Fruit fly (Drosophila melanogaster) whole organism, prepupa: ENCODE measurements around the gene Ugt35B1.

Experiments used
- CG15336 ChIP-seq: fragments of 200-800 bp; sonication (Bioruptor generic); IDR thresholded peaks from 2 replicates; pipeline ENCODE4 v1.3.6; 2022; ENCODE audit warnings: missing biosample characterization, missing genetic modification characterization
- CG1621 ChIP-seq: fragments of 200-800 bp; sonication (Bioruptor generic); optimal IDR thresholded peaks from 3 replicates; lab custom pipeline; 2018; ENCODE audit warnings: missing biosample characterization, mild to moderate bottlenecking, missing genetic modification characterization
- CG3919 ChIP-seq: fragments of 200-800 bp; sonication (Bioruptor generic); optimal IDR thresholded peaks from 3 replicates; lab custom pipeline; 2016; ENCODE audit warnings: missing biosample characterization, missing genetic modification characterization
- Eip75B ChIP-seq: fragments of 200-800 bp; sonication (Bioruptor generic); optimal IDR thresholded peaks from 3 replicates; lab custom pipeline; 2016; ENCODE audit warnings: missing biosample characterization, missing genetic modification characterization
- Ets21C ChIP-seq: fragments of 200-800 bp; sonication (Bioruptor generic); optimal IDR thresholded peaks from 3 replicates; lab custom pipeline; 2016; ENCODE audit warnings: missing biosample characterization, missing genetic modification characterization
- Met ChIP-seq: fragments of 200-800 bp; sonication (Bioruptor generic); optimal IDR thresholded peaks from 3 replicates; lab custom pipeline; 2016; ENCODE audit warnings: missing biosample characterization, missing genetic modification characterization
- OdsH ChIP-seq: fragments of 200-800 bp; sonication (Bioruptor generic); optimal IDR thresholded peaks from 3 replicates; lab custom pipeline; 2016; ENCODE audit warnings: missing biosample characterization, missing genetic modification characterization
- Sox14 ChIP-seq: fragments of 200-800 bp; sonication (Bioruptor generic); optimal IDR thresholded peaks from 3 replicates; lab custom pipeline; 2016; ENCODE audit warnings: missing biosample characterization, missing genetic modification characterization
- cyc ChIP-seq: fragments of 200-800 bp; sonication (Bioruptor generic); optimal IDR thresholded peaks from 3 replicates; lab custom pipeline; 2016; ENCODE audit warnings: missing biosample characterization, missing genetic modification characterization
- eg ChIP-seq: fragments of 200-800 bp; sonication (Bioruptor generic); IDR thresholded peaks from 3 replicates; pipeline ENCODE4 v1.3.6; 2022; ENCODE audit warnings: missing biosample characterization, missing genetic modification characterization
- fkh ChIP-seq: fragments of 200-800 bp; sonication (Bioruptor generic); optimal IDR thresholded peaks from 3 replicates; lab custom pipeline; 2017; ENCODE audit warnings: missing biosample characterization, mild to moderate bottlenecking, missing genetic modification characterization, moderate library complexity
- lz ChIP-seq: fragments of 200-800 bp; sonication (Bioruptor generic); optimal IDR thresholded peaks from 3 replicates; lab custom pipeline; 2016; ENCODE audit warnings: missing biosample characterization, missing genetic modification characterization
- salr ChIP-seq, 2 experiments: fragments of 200-800 bp; sonication (Bioruptor generic); optimal IDR thresholded peaks; 3 replicates each; lab custom pipeline; 2016 to 2018; ENCODE audit warnings: missing biosample characterization in 2 of 2, missing genetic modification characterization in 2 of 2, mild to moderate bottlenecking in 1 of 2
- ss ChIP-seq, 2 experiments: fragments of 200-800 bp; sonication (Bioruptor generic); optimal IDR thresholded peaks; 2 replicates in 1 of 2; 3 replicates in 1 of 2; lab custom pipeline; 2017 to 2018; ENCODE audit warnings: mild to moderate bottlenecking in 2 of 2, missing biosample characterization in 2 of 2, missing genetic modification characterization in 2 of 2, moderate library complexity in 1 of 2

DNA sequence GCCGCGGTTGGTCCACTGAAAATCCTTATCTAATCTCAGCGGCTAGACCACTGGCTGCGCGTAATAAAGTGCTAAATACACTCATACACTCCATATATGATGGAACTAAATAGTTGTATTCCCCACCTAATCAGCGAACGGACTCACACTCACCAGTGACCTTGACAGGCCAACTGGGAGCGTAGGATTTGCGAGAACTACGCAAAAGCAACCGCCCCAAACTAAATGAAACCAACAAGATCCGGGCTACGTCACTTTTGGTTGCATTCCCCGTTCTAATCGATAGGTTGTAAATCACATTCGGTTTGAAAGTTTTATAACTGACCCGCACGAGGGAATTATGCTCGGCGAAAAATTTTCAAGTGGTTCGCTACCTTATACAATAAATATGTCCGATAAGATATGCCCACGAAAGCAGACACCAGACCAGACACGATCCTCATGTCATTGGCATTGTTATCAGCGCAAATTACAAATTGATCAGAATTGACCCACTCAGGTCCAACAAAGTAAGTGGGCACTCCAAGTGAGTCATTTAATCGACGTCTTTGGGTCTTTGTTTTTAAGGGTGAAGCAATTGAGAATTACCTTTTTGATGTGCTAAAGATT is 29.3 kb upstream of the Ugt35B1 start:
- no peak for TF ChIP-seq cyc (GFP tag; lab: Kevin White, UChicago)
- TF ChIP-seq Met (GFP tag; lab: Kevin White, UChicago), result no peak
- no peak for TF ChIP-seq CG15336 (GFP tag; lab: Robert Waterston, UW)
- no peak for TF ChIP-seq lz (GFP tag; lab: Kevin White, UChicago)
- TF ChIP-seq eg (GFP tag; lab: Robert Waterston, UW), result no peak
- TF ChIP-seq Eip75B (GFP tag; lab: Kevin White, UChicago), result no peak
- no peak for TF ChIP-seq Sox14
- no peak for TF ChIP-seq OdsH
- no peak for TF ChIP-seq Ets21C (GFP tag; lab: Kevin White, UChicago)
- TF ChIP-seq ss (GFP tag; optimal IDR thresholded peaks at IDR 0.05; lab: Kevin White, UChicago), result no peak
- no peak for TF ChIP-seq salr (GFP tag; optimal IDR thresholded peaks at IDR 0.05; lab: Kevin White, UChicago)
- no peak for TF ChIP-seq CG3919 (GFP tag; lab: Kevin White, UChicago)
- TF ChIP-seq CG1621, result no peak
- no peak for TF ChIP-seq fkh (GFP tag; lab: Kevin White, UChicago)
